1 worm cellular context compared by ENCODE assay signal in genomic region chrIII:7499421-7499902, ce11.
TF ChIP-seq lines count a peak whose summit lies in the region.

Gene C07H6.9 (minus strand): TSS chrIII:7499471.
Gene sap-140 (plus strand): TSS chrIII:7499738.

TF ChIP-seq in whole organism, L1 larva, 84 proteins besides CTCF, POLR2A, EP300 and RAD21 (continued from another document):
- TF ChIP-seq egl-27 (tag; optimal IDR thresholded peaks at IDR 0.05; lab: Kevin White, UChicago): no peak
- peak; percentile 89 for TF ChIP-seq nhr-47 (tag; optimal IDR thresholded peaks at IDR 0.05; lab: Kevin White, UChicago)
- TF ChIP-seq nhr-19 (GFP tag; conservative IDR thresholded peaks at IDR 0.05; lab: Robert Waterston, UW): peak; percentile 86
- TF ChIP-seq lin-13 (GFP tag; optimal IDR thresholded peaks at IDR 0.05; lab: Kevin White, UChicago): peak; percentile 82
- TF ChIP-seq rnt-1 (tag; optimal IDR thresholded peaks at IDR 0.05; lab: Kevin White, UChicago): peak; percentile 93
- peak; percentile 68 for TF ChIP-seq grh-1 (GFP tag; IDR thresholded peaks at IDR 0.05; lab: Robert Waterston, UW)
- peak; percentile 22 for TF ChIP-seq sup-37 (GFP tag; optimal IDR thresholded peaks at IDR 0.05; lab: Kevin White, UChicago)
- TF ChIP-seq lir-3 (tag; optimal IDR thresholded peaks at IDR 0.05; lab: Kevin White, UChicago; ENCODE audit: poor library complexity): peak; percentile 56
- peak; percentile 83 for TF ChIP-seq lin-14 (GFP tag; optimal IDR thresholded peaks at IDR 0.05; lab: Kevin White, UChicago)
- no peak for TF ChIP-seq unc-30 (tag; optimal IDR thresholded peaks at IDR 0.05; lab: Kevin White, UChicago)
- peak; percentile 80 for TF ChIP-seq snpc-4 (tag; optimal IDR thresholded peaks at IDR 0.05; lab: Kevin White, UChicago)
- peak in 1 of 2 experiments; percentile 62 for TF ChIP-seq ztf-11 (tag; optimal IDR thresholded peaks at IDR 0.05; lab: Kevin White, UChicago)
- TF ChIP-seq nhr-12 (tag; optimal IDR thresholded peaks at IDR 0.05; lab: Kevin White, UChicago): no peak
- TF ChIP-seq fkh-4 (tag; optimal IDR thresholded peaks at IDR 0.05; lab: Kevin White, UChicago; ENCODE audit: borderline replicate concordance): no peak
- TF ChIP-seq pqm-1 (tag; optimal IDR thresholded peaks at IDR 0.05; lab: Kevin White, UChicago): no peak
- no peak for TF ChIP-seq tlp-1 (tag; optimal IDR thresholded peaks at IDR 0.05; lab: Kevin White, UChicago)
- peak; percentile 90 to 91 for TF ChIP-seq lsy-2 (tag; optimal IDR thresholded peaks at IDR 0.05; lab: Kevin White, UChicago)
- peak in 1 of 2 experiments; percentile 81 for TF ChIP-seq mdl-1 (tag; optimal IDR thresholded peaks at IDR 0.05; lab: Kevin White, UChicago)
- no peak for TF ChIP-seq Y116A8C.19 (tag; optimal IDR thresholded peaks at IDR 0.05; lab: Kevin White, UChicago; ENCODE audit: borderline replicate concordance)
- TF ChIP-seq fkh-8 (tag; optimal IDR thresholded peaks at IDR 0.05; lab: Kevin White, UChicago): peak; percentile 66
- TF ChIP-seq ceh-8 (GFP tag; optimal IDR thresholded peaks at IDR 0.05; lab: Kevin White, UChicago): peak; percentile 82
- TF ChIP-seq lin-39 (tag; optimal IDR thresholded peaks at IDR 0.05; lab: Kevin White, UChicago): peak; percentile 67
- peak; percentile 87 for TF ChIP-seq dsc-1 (tag; optimal IDR thresholded peaks at IDR 0.05; lab: Kevin White, UChicago)
- TF ChIP-seq ceh-88 (GFP tag; IDR thresholded peaks at IDR 0.05; lab: Robert Waterston, UW): 0 out of 2 replicates have a peak, but pooled peaks have one; percentile 41
TF ChIP-seq in whole organism, L1 larva: peak in this region for 56.
